Worm (Caenorhabditis elegans) whole organism, L4/young adult: ENCODE data around the gene thn-1.

ENCODE experiments used
- dao-5 ChIP-seq: sonication (generic microtip); optimal IDR thresholded peaks from 2 replicates; lab custom pipeline; 2016; ENCODE audit warnings: missing genotype, missing genetic modification characterization, moderate library complexity, missing compliant biosample characterization
- him-1 ChIP-seq: sonication (generic microtip); optimal IDR thresholded peaks from 2 replicates; lab custom pipeline; 2016; ENCODE audit warnings: missing genotype, missing genetic modification reagents, missing genetic modification characterization, missing compliant biosample characterization

DNA sequence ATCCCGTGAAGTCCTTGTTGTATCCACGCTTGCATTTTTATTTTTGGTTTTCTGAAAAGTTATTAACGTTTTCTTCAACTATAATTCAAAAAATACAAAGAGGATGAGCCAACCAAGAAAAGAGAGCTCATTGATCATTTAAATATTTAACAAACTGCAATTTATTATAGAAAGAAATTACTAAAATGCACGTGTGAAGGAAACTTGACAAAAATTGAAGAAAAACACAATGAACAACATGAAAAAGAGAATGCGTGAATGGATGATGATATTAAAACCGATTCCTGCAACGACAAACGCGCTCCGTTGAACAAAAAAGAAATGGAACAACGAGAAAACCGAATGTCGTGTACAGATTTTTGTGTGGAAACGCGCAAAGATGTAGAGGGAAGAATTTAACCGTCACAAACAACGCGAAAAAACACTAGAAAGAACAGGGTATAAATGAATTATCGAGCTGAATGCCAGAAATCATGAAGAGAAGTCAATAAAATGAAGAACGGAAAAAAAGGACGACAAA is 49.0 kb upstream of the thn-1 start, which contains the start of gene ufd-1:
- TF ChIP-seq dao-5 (tag; lab: Kevin White, UChicago), result no peak
- no peak for TF ChIP-seq him-1 (tag; lab: Kevin White, UChicago)
